Fruit fly (Drosophila melanogaster) whole organism, prepupa: Measurements from ENCODE around the gene Pdf.

Experiments
- Blimp-1 ChIP-seq: fragments of 200-800 bp; sonication (Bioruptor generic); optimal IDR thresholded peaks from 3 replicates; lab custom pipeline; 2017; ENCODE audit warnings: missing biosample characterization, missing genetic modification characterization, mild to moderate bottlenecking, moderate library complexity, missing genetic modification reagents
- CG10631 ChIP-seq: fragments of 200-800 bp; sonication (Bioruptor generic); optimal IDR thresholded peaks from 2 replicates; lab custom pipeline; 2016; ENCODE audit warnings: missing biosample characterization, missing genetic modification characterization
- CG10669 ChIP-seq: fragments of 200-800 bp; sonication (Bioruptor generic); optimal IDR thresholded peaks from 3 replicates; lab custom pipeline; 2018; ENCODE audit warnings: missing biosample characterization, mild to moderate bottlenecking, missing genetic modification characterization, moderate library complexity
- CG11762 ChIP-seq: fragments of 200-800 bp; sonication (Bioruptor generic); optimal IDR thresholded peaks from 3 replicates; lab custom pipeline; 2016; ENCODE audit warnings: missing biosample characterization, missing genetic modification characterization; ENCODE audit not compliant: insufficient read depth
- CG11902 ChIP-seq: fragments of 200-800 bp; sonication (Bioruptor generic); optimal IDR thresholded peaks from 3 replicates; lab custom pipeline; 2016; ENCODE audit warnings: missing biosample characterization, missing genetic modification characterization
- CG15336 ChIP-seq: fragments of 200-800 bp; sonication (Bioruptor generic); IDR thresholded peaks from 2 replicates; pipeline ENCODE4 v1.3.6; 2022; ENCODE audit warnings: missing biosample characterization, missing genetic modification characterization
- CG1621 ChIP-seq: fragments of 200-800 bp; sonication (Bioruptor generic); optimal IDR thresholded peaks from 3 replicates; lab custom pipeline; 2018; ENCODE audit warnings: missing biosample characterization, mild to moderate bottlenecking, missing genetic modification characterization
- CG32006 ChIP-seq: fragments of 200-800 bp; sonication (Bioruptor generic); optimal IDR thresholded peaks from 3 replicates; lab custom pipeline; 2017; ENCODE audit warnings: missing biosample characterization, mild to moderate bottlenecking, missing genetic modification characterization
- CG3919 ChIP-seq: fragments of 200-800 bp; sonication (Bioruptor generic); optimal IDR thresholded peaks from 3 replicates; lab custom pipeline; 2016; ENCODE audit warnings: missing biosample characterization, missing genetic modification characterization
- CG4318 ChIP-seq: fragments of 200-800 bp; sonication (Bioruptor generic); optimal IDR thresholded peaks from 3 replicates; lab custom pipeline; 2017; ENCODE audit warnings: missing biosample characterization, mild to moderate bottlenecking, missing genetic modification characterization
- CG6163 ChIP-seq: fragments of 200-800 bp; sonication (Bioruptor generic); IDR thresholded peaks from 3 replicates; pipeline ENCODE4 v1.3.6; 2022; ENCODE audit warnings: missing biosample characterization, missing genetic modification characterization
- CG6276 ChIP-seq: fragments of 200-800 bp; sonication (Bioruptor generic); optimal IDR thresholded peaks from 2 replicates; lab custom pipeline; 2017; ENCODE audit warnings: missing biosample characterization, mild to moderate bottlenecking, missing genetic modification characterization
- CG6792 ChIP-seq: fragments of 200-800 bp; sonication (Bioruptor generic); optimal IDR thresholded peaks from 3 replicates; lab custom pipeline; 2016; ENCODE audit warnings: missing biosample characterization, missing genetic modification characterization
- CG6808 ChIP-seq: fragments of 200-800 bp; sonication (Bioruptor generic); optimal IDR thresholded peaks from 3 replicates; lab custom pipeline; 2017; ENCODE audit warnings: missing biosample characterization, missing genetic modification characterization, mild to moderate bottlenecking, moderate library complexity, missing genetic modification reagents
- CG6854 ChIP-seq: fragments of 200-800 bp; sonication (Bioruptor generic); optimal IDR thresholded peaks from 2 replicates; lab custom pipeline; 2017; ENCODE audit warnings: missing biosample characterization, mild to moderate bottlenecking, missing genetic modification characterization
- CG7368 ChIP-seq: fragments of 200-800 bp; sonication (Bioruptor generic); optimal IDR thresholded peaks from 3 replicates; lab custom pipeline; 2016; ENCODE audit warnings: missing biosample characterization, missing genetic modification characterization
- CG8119 ChIP-seq: fragments of 200-800 bp; sonication (Bioruptor generic); IDR thresholded peaks from 3 replicates; pipeline ENCODE4 v1.3.6; 2022; ENCODE audit warnings: missing biosample characterization, missing genetic modification characterization
- CG8319 ChIP-seq: fragments of 200-800 bp; sonication (Bioruptor generic); optimal IDR thresholded peaks from 3 replicates; lab custom pipeline; 2016; ENCODE audit warnings: missing biosample characterization, missing genetic modification characterization
- CG9139 ChIP-seq: fragments of 200-800 bp; sonication (Bioruptor generic); optimal IDR thresholded peaks from 3 replicates; lab custom pipeline; 2017; ENCODE audit warnings: missing biosample characterization, mild to moderate bottlenecking, missing genetic modification characterization
- Eip75B ChIP-seq: fragments of 200-800 bp; sonication (Bioruptor generic); optimal IDR thresholded peaks from 3 replicates; lab custom pipeline; 2016; ENCODE audit warnings: missing biosample characterization, missing genetic modification characterization
- Eip78C ChIP-seq: fragments of 200-800 bp; sonication (Bioruptor generic); peaks from one replicate; lab custom pipeline; 2016; ENCODE audit warnings: missing biosample characterization, missing genetic modification characterization
- Ets21C ChIP-seq: fragments of 200-800 bp; sonication (Bioruptor generic); optimal IDR thresholded peaks from 3 replicates; lab custom pipeline; 2016; ENCODE audit warnings: missing biosample characterization, missing genetic modification characterization
- Ets96B ChIP-seq: fragments of 200-800 bp; optimal IDR thresholded peaks from 2 replicates; lab custom pipeline; 2019; ENCODE audit warnings: missing biosample characterization, mild to moderate bottlenecking, missing genetic modification characterization, moderate library complexity
- Hr38 ChIP-seq: sonication (Bioruptor generic); optimal IDR thresholded peaks from 2 replicates; lab custom pipeline; 2016; ENCODE audit warnings: missing biosample characterization, missing genetic modification characterization
- Hr4 ChIP-seq: fragments of 200-800 bp; sonication (Bioruptor generic); optimal IDR thresholded peaks from 3 replicates; lab custom pipeline; 2016; ENCODE audit warnings: missing biosample characterization, missing genetic modification characterization
- Lpt ChIP-seq: fragments of 200-800 bp; sonication (Bioruptor generic); optimal IDR thresholded peaks from 3 replicates; lab custom pipeline; 2016; ENCODE audit warnings: missing biosample characterization, missing genetic modification characterization
- Met ChIP-seq: fragments of 200-800 bp; sonication (Bioruptor generic); optimal IDR thresholded peaks from 3 replicates; lab custom pipeline; 2016; ENCODE audit warnings: missing biosample characterization, missing genetic modification characterization
- OdsH ChIP-seq: fragments of 200-800 bp; sonication (Bioruptor generic); optimal IDR thresholded peaks from 3 replicates; lab custom pipeline; 2016; ENCODE audit warnings: missing biosample characterization, missing genetic modification characterization
- Sox102F ChIP-seq: fragments of 200-800 bp; sonication (Bioruptor generic); optimal IDR thresholded peaks from 2 replicates; lab custom pipeline; 2016; ENCODE audit warnings: missing biosample characterization, mild to moderate bottlenecking, missing genetic modification characterization
- Sox14 ChIP-seq: fragments of 200-800 bp; sonication (Bioruptor generic); optimal IDR thresholded peaks from 3 replicates; lab custom pipeline; 2016; ENCODE audit warnings: missing biosample characterization, missing genetic modification characterization
- Sox15 ChIP-seq: fragments of 200-800 bp; sonication (Bioruptor generic); optimal IDR thresholded peaks from 3 replicates; lab custom pipeline; 2016; ENCODE audit warnings: missing biosample characterization, missing genetic modification characterization
- acj6 ChIP-seq: fragments of 200-800 bp; sonication (Bioruptor generic); optimal IDR thresholded peaks from 3 replicates; lab custom pipeline; 2016; ENCODE audit warnings: missing biosample characterization, missing genetic modification characterization
- cyc ChIP-seq: fragments of 200-800 bp; sonication (Bioruptor generic); optimal IDR thresholded peaks from 3 replicates; lab custom pipeline; 2016; ENCODE audit warnings: missing biosample characterization, missing genetic modification characterization
- dac ChIP-seq: fragments of 200-800 bp; sonication (Bioruptor generic); optimal IDR thresholded peaks from 2 replicates; lab custom pipeline; 2017; ENCODE audit warnings: missing biosample characterization, mild to moderate bottlenecking, missing genetic modification characterization
- eg ChIP-seq: fragments of 200-800 bp; sonication (Bioruptor generic); IDR thresholded peaks from 3 replicates; pipeline ENCODE4 v1.3.6; 2022; ENCODE audit warnings: missing biosample characterization, missing genetic modification characterization
- esn ChIP-seq: fragments of 200-800 bp; sonication (Bioruptor generic); optimal IDR thresholded peaks from 2 replicates; lab custom pipeline; 2016; ENCODE audit warnings: missing biosample characterization, mild to moderate bottlenecking, missing genetic modification characterization, moderate library complexity
- fkh ChIP-seq: fragments of 200-800 bp; sonication (Bioruptor generic); optimal IDR thresholded peaks from 3 replicates; lab custom pipeline; 2017; ENCODE audit warnings: missing biosample characterization, mild to moderate bottlenecking, missing genetic modification characterization, moderate library complexity
- net ChIP-seq: fragments of 200-800 bp; sonication (Bioruptor generic); optimal IDR thresholded peaks from 3 replicates; lab custom pipeline; 2016; ENCODE audit warnings: missing biosample characterization, missing genetic modification characterization
- pdm3 ChIP-seq: fragments of 200-800 bp; sonication (Bioruptor generic); optimal IDR thresholded peaks from 3 replicates; lab custom pipeline; 2016; ENCODE audit warnings: missing biosample characterization, missing genetic modification characterization
- salr ChIP-seq, 2 experiments: fragments of 200-800 bp; sonication (Bioruptor generic); optimal IDR thresholded peaks; 3 replicates each; lab custom pipeline; 2016 to 2018; ENCODE audit warnings: missing biosample characterization in 2 of 2, missing genetic modification characterization in 2 of 2, mild to moderate bottlenecking in 1 of 2
- spab ChIP-seq: fragments of 200-800 bp; sonication (Bioruptor generic); optimal IDR thresholded peaks from 2 replicates; lab custom pipeline; 2017; ENCODE audit warnings: missing biosample characterization, mild to moderate bottlenecking, missing genetic modification characterization, missing genetic modification reagents
- ss ChIP-seq, 2 experiments: fragments of 200-800 bp; sonication (Bioruptor generic); optimal IDR thresholded peaks; 2 replicates in 1 of 2; 3 replicates in 1 of 2; lab custom pipeline; 2017 to 2018; ENCODE audit warnings: mild to moderate bottlenecking in 2 of 2, missing biosample characterization in 2 of 2, missing genetic modification characterization in 2 of 2, moderate library complexity in 1 of 2
- topi ChIP-seq: fragments of 200-800 bp; sonication (Bioruptor generic); optimal IDR thresholded peaks from 3 replicates; lab custom pipeline; 2016; ENCODE audit warnings: missing biosample characterization, missing genetic modification characterization
- vri ChIP-seq: fragments of 200-800 bp; sonication (Bioruptor generic); optimal IDR thresholded peaks from 3 replicates; lab custom pipeline; 2016; ENCODE audit warnings: missing biosample characterization, mild to moderate bottlenecking, missing genetic modification characterization

The Pdf gene

DNA sequence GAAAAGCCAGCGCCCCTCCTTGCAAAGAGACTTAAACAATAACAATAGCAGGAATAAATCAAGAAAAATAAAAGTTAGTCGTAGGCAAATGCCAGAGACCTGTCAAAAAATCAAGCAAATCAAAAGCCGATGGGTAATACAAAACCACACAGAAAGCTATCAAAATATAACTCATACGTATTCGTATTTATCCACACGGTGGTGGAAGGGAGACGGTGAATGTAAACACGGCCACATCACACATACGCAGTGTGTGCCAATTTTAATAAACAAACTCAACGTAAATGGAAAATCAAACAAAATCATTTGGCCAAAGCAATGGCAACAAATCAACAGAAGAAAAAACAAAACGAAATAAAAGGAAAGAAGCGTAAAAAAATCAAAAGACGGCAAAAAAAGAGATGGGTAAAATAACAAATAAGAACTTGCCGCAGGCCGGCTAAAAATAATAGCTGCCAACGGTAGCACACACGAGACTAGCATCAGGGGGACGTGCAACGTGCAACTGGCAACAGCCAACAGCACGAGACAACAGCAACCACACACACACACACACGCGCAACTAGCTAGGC, 13.2 kb downstream of the Pdf start (continued):
- TF ChIP-seq salr (GFP tag; optimal IDR thresholded peaks at IDR 0.05; lab: Kevin White, UChicago) (no peak), Sox14 (GFP tag; lab: Kevin White, UChicago) (no peak), Blimp-1 (no peak), Sox15 (no peak), Eip75B (GFP tag; lab: Kevin White, UChicago) (no peak), CG15336 (GFP tag; lab: Robert Waterston, UW) (peak; percentile 65), Hr4 (no peak), vri (GFP tag; lab: Kevin White, UChicago) (no peak), Lpt (no peak), dac (GFP tag; lab: Kevin White, UChicago) (no peak), Ets21C (no peak), CG8119 (GFP tag; lab: Robert Waterston, UW) (peak; percentile 55), eg (GFP tag; lab: Robert Waterston, UW) (peak; percentile 72; the same call in 2 of the 3 replicates), spab (GFP tag; lab: Kevin White, UChicago) (peak; percentile 3), Sox102F (GFP tag; lab: Kevin White, UChicago) (no peak), OdsH (GFP tag; lab: Kevin White, UChicago) (no peak), CG4318 (GFP tag; lab: Kevin White, UChicago) (no peak), CG7368 (GFP tag; lab: Kevin White, UChicago) (no peak), fkh (peak; percentile 17), CG6276 (GFP tag; lab: Kevin White, UChicago) (peak; percentile 76), ss (GFP tag; optimal IDR thresholded peaks at IDR 0.05; lab: Kevin White, UChicago) (no peak), Met (no peak), CG6792 (GFP tag; lab: Kevin White, UChicago) (no peak)

DNA sequence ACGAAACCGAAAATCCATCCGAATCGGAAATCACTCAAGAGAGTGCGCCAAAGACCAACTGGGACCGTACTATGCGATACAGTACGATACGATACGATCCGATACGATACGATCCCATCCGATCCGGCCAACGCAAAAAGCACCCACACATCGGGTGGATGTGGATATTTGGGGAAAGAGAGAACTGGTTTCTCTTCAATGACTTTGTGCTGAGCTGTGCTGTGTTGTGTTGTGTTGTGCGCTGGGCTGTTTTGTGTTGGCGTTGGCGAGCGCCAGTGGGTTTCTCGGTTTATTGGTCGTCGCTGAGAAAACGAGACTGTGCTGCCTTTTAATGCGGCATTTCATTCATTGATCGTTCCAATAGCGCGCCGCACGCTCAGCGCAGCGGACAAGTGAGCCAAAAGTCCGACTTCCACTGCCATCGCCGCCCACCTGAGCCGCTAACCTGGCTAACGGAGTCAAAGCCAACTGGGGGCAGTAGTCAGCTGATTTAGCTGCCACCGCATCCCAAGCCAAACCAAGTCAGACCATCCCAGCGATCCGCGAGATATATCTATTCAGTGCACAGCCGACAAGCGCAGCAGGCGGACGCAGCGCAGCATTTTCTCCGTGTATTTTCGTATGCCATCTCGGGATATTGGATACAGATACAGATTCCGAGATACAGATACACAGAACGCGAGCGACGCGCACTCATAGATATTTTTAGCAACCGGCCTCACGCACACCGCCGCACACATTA, 15.3 kb downstream of the Pdf start, which contains the start of gene tx:
Gene tx (plus strand): TSS at position 324 of the 742 bp plus-strand sequence.
- TF ChIP-seq CG8119 (GFP tag; lab: Robert Waterston, UW): no peak
- TF ChIP-seq pdm3: no peak
- no peak for TF ChIP-seq dac (GFP tag; lab: Kevin White, UChicago)
- peak; percentile 75 for TF ChIP-seq CG6854
- TF ChIP-seq esn (GFP tag; lab: Kevin White, UChicago): no peak
- peak in 1 of 2 experiments; percentile 2 for TF ChIP-seq ss (GFP tag; optimal IDR thresholded peaks at IDR 0.05; lab: Kevin White, UChicago)
- TF ChIP-seq CG3919 (GFP tag; lab: Kevin White, UChicago): peak; percentile 8
- no peak for TF ChIP-seq CG6163
- TF ChIP-seq vri (GFP tag; lab: Kevin White, UChicago): no peak
- peak; percentile 10 for TF ChIP-seq Lpt
- no peak for TF ChIP-seq CG9139 (GFP tag; lab: Kevin White, UChicago)
- TF ChIP-seq CG11902 (GFP tag; lab: Kevin White, UChicago): no peak
- TF ChIP-seq acj6 (GFP tag; lab: Kevin White, UChicago): no peak
- TF ChIP-seq eg (GFP tag; lab: Robert Waterston, UW): peak; percentile 38; the same call in 2 of the 3 replicates
- peak; percentile 15 for TF ChIP-seq CG32006 (GFP tag; lab: Kevin White, UChicago)
- peak; percentile 16 for TF ChIP-seq CG6276 (GFP tag; lab: Kevin White, UChicago)
- peak; percentile 41 for TF ChIP-seq CG1621 (tag; lab: Kevin White, UChicago)
- no peak for TF ChIP-seq CG8319
- TF ChIP-seq fkh: no peak
- TF ChIP-seq Eip78C (GFP tag; lab: Kevin White, UChicago): peak; percentile 72
- peak; percentile 18 for TF ChIP-seq CG6808 (GFP tag; lab: Kevin White, UChicago)
- TF ChIP-seq Blimp-1: peak; percentile 73

DNA sequence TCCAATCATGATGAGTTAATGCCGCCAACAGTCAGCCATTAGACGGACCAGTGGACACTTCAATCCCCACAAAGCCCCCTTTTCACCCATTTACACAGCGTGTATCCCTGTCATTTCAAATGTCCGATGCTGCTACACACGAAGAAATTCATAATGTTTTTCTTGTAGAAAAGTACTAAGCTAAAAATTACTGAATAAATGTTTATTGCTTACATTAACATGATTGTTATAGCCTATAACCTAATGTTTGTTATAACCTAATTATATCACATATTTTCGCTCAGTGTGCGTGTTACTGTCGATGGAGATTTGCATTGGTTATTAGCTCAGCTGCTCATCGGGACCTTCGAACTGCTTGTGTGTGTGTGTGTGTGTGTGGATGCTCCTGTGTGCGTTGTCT, 19.4 kb downstream of the Pdf start:
- TF ChIP-seq CG6276 (GFP tag; lab: Kevin White, UChicago): peak; percentile 23
- TF ChIP-seq ss (GFP tag; optimal IDR thresholded peaks at IDR 0.05; lab: Kevin White, UChicago): no peak
- TF ChIP-seq cyc (GFP tag; lab: Kevin White, UChicago): peak; percentile 65
- peak; percentile 46 for TF ChIP-seq net
- TF ChIP-seq Eip78C (GFP tag; lab: Kevin White, UChicago): peak; percentile 81
- TF ChIP-seq CG7368 (GFP tag; lab: Kevin White, UChicago): no peak
- peak; percentile 31 for TF ChIP-seq CG10669 (GFP tag; lab: Kevin White, UChicago)
- TF ChIP-seq CG8119 (GFP tag; lab: Robert Waterston, UW): peak; percentile 63; the same call in 2 of the 3 replicates
- TF ChIP-seq Hr38: no peak
- peak; percentile 14 for TF ChIP-seq CG11762
- TF ChIP-seq CG10631: peak; percentile 4
- TF ChIP-seq pdm3: peak; percentile 63
- peak; percentile 57 for TF ChIP-seq Lpt
- peak; percentile 57 for TF ChIP-seq topi
- peak; percentile 42 for TF ChIP-seq Sox102F (GFP tag; lab: Kevin White, UChicago)
- TF ChIP-seq CG3919 (GFP tag; lab: Kevin White, UChicago): peak; percentile 46
- no peak for TF ChIP-seq Sox15
- peak; percentile 23 for TF ChIP-seq CG4318 (GFP tag; lab: Kevin White, UChicago)
- TF ChIP-seq Ets96B: peak; percentile 31
- TF ChIP-seq CG6163: peak; percentile 65; the same call in 2 of the 3 replicates
- peak; percentile 22 for TF ChIP-seq CG11902 (GFP tag; lab: Kevin White, UChicago)
